Worm (Caenorhabditis elegans) whole organism, L4 larva: Measurements from ENCODE around the gene D2062.1.

ENCODE experiments used
- R02D3.7 ChIP-seq: fragments of 150-350 bp; sonication (generic microtip); optimal IDR thresholded peaks from 3 replicates; lab custom pipeline; 2014; ENCODE audit warnings: missing biosample characterization, missing genetic modification characterization
- ama-1 ChIP-seq: fragments of 150-350 bp; optimal IDR thresholded peaks from 2 replicates; lab custom pipeline; 2014; ENCODE audit warnings: inconsistent platforms, mixed read lengths
- cey-2 ChIP-seq: sonication (generic microtip); optimal IDR thresholded peaks from 3 replicates; lab custom pipeline; 2017; ENCODE audit warnings: missing genetic modification characterization, mild to moderate bottlenecking, missing compliant biosample characterization, antibody characterized with exemption, borderline replicate concordance; ENCODE audit not compliant: insufficient read depth
- fkh-10 ChIP-seq: fragments of 150-350 bp; optimal IDR thresholded peaks from 2 replicates; lab custom pipeline; 2014; ENCODE audit warnings: missing biosample characterization, missing genetic modification reagents, missing genetic modification characterization
- mdt-29 ChIP-seq: fragments of 200-800 bp; sonication (Bioruptor generic); IDR thresholded peaks from 2 replicates; pipeline ENCODE4 v1.3.6; 2022; ENCODE audit warnings: missing genetic modification reagents, missing genetic modification characterization, missing compliant biosample characterization
- mxl-2 ChIP-seq: fragments of 200-800 bp; sonication (Bioruptor generic); conservative IDR thresholded peaks from 2 replicates; pipeline ENCODE4 v1.3.6; 2022; ENCODE audit warnings: missing genetic modification reagents, missing genetic modification characterization, missing compliant biosample characterization
- nhr-111 ChIP-seq: fragments of 200-800 bp; sonication (Bioruptor generic); optimal IDR thresholded peaks from 2 replicates; lab custom pipeline; 2018; ENCODE audit warnings: mild to moderate bottlenecking, missing genetic modification characterization, missing compliant biosample characterization
- nhr-25 ChIP-seq: sonication (generic microtip); optimal IDR thresholded peaks from 2 replicates; lab custom pipeline; 2017; ENCODE audit warnings: missing genetic modification characterization, mild to moderate bottlenecking, missing compliant biosample characterization, antibody characterized with exemption, moderate library complexity, borderline replicate concordance; ENCODE audit not compliant: insufficient read depth
- nhr-28 ChIP-seq: fragments of 150-350 bp; optimal IDR thresholded peaks from 2 replicates; lab custom pipeline; 2014; ENCODE audit warnings: missing biosample characterization, missing genetic modification characterization
- skn-1 ChIP-seq: fragments of 150-350 bp; optimal IDR thresholded peaks from 2 replicates; lab custom pipeline; 2014; ENCODE audit warnings: missing biosample characterization, missing genetic modification characterization
- zip-11 ChIP-seq: fragments of 200-800 bp; sonication (Bioruptor generic); IDR thresholded peaks from 2 replicates; pipeline ENCODE4 v1.3.6; 2022; ENCODE audit warnings: missing genetic modification characterization, missing compliant biosample characterization
- ztf-11 ChIP-seq: fragments of 150-350 bp; optimal IDR thresholded peaks from 2 replicates; lab custom pipeline; 2014; ENCODE audit warnings: missing biosample characterization, missing genetic modification characterization

DNA sequence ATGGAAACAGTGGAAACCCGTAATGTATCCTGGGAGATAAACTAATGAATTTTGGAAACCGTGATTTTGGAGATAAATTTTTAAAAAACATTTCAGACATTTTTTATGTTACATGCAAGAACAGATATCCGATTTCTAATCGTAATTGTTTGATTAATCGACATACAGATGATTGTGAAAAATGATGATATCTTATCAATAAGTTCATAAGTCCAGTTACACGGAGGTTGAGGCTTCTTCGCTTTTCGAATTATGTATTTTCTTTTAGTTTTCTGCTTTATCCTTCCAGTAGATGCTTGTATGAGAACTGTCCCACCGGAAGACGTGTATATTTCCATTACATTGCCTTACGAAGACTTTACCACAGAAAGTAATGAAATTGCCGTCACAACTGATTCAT is 34.3 kb downstream of the D2062.1 start, which contains the start of gene F22E5.22:
- TF ChIP-seq nhr-25 (tag; lab: Kevin White, UChicago) = no peak
- TF ChIP-seq skn-1 (tag; lab: Kevin White, UChicago) = no peak
- no peak for TF ChIP-seq R02D3.7 (tag; lab: Kevin White, UChicago)
- no peak for TF ChIP-seq ama-1 (lab: Kevin White, UChicago)
- TF ChIP-seq fkh-10 (GFP tag; lab: Kevin White, UChicago) = no peak
- no peak for TF ChIP-seq mxl-2 (GFP tag; lab: Robert Waterston, UW)
- TF ChIP-seq nhr-111 (GFP tag; lab: Kevin White, UChicago) = no peak
- TF ChIP-seq nhr-28 (tag; lab: Kevin White, UChicago) = no peak
- no peak for TF ChIP-seq ztf-11 (tag; lab: Kevin White, UChicago)
- TF ChIP-seq zip-11 (GFP tag; lab: Robert Waterston, UW) = no peak
- TF ChIP-seq cey-2 (tag; lab: Kevin White, UChicago) = no peak
- TF ChIP-seq mdt-29 = no peak
